Fruit fly (Drosophila melanogaster): ENCODE results near the gene Rich.
A peak's percentile ranks its signal among the peaks of the same experiment; 100 is the strongest.

Gene Rich

dm6 chr3L:22287994-22288766, 25.5 kb upstream of the Rich start, which contains the start of the genes Hem and IleRS (continued):
- TF ChIP-seq cyc (GFP tag; optimal IDR thresholded peaks at IDR 0.05) (peak; percentile 88), CG6854 (GFP tag; optimal IDR thresholded peaks at IDR 0.05) (no peak), eg (GFP tag; IDR thresholded peaks at IDR 0.05) (peak; percentile 95), CG31627 (GFP tag; optimal IDR thresholded peaks at IDR 0.05) (peak; percentile 88), Ets21C (GFP tag; optimal IDR thresholded peaks at IDR 0.05) (peak; percentile 76), CG34406 (GFP tag; optimal IDR thresholded peaks at IDR 0.05) (peak; percentile 93), CG3919 (GFP tag; optimal IDR thresholded peaks at IDR 0.05) (peak; percentile 90), Sox15 (GFP tag; optimal IDR thresholded peaks at IDR 0.05) (peak; percentile 89), dsx (GFP tag; optimal IDR thresholded peaks at IDR 0.05; ENCODE audit: poor library complexity, severe bottlenecking) (peak; percentile 82)

DNA sequence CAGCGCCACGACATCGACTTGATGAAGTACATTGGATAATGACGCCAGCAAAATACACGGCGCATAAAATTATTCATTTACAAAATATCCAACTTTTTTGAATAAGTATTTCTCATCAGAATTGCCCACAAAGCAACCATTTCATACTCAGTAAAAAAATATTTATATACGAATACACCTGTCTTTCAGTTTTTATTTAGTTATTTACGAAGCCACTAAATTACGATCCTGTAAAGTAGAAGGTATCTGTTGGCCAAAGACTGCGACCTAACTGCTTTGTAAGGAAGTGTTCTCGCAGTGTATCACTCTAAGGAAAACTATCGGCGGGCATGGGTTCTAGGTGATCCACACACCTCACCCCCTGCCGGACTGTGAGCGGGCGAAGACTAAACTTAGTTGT, 14.5 kb upstream of the Rich start:
- TF ChIP-seq svp (GFP tag) (peak; percentile 33), Sox15 (GFP tag; optimal IDR thresholded peaks at IDR 0.05) (no peak), CG11294 (GFP tag; IDR thresholded peaks at IDR 0.05) (peak; percentile 39; the same call in 1 of the 2 replicates), CG10631 (GFP tag; optimal IDR thresholded peaks at IDR 0.05) (peak; percentile 54), ss (GFP tag; optimal IDR thresholded peaks at IDR 0.05) (no peak), Hr4 (GFP tag; optimal IDR thresholded peaks at IDR 0.05) (peak; percentile 75), Gug (GFP tag; IDR thresholded peaks at IDR 0.05) (peak; percentile 53; the same call in 1 of the 2 replicates), spab (GFP tag; optimal IDR thresholded peaks at IDR 0.05) (peak; percentile 16), CG6163 (GFP tag; IDR thresholded peaks at IDR 0.05) (peak; percentile 56; the same call in 2 of the 3 replicates), CG15336 (GFP tag; IDR thresholded peaks at IDR 0.05) (peak; percentile 76), CG6792 (GFP tag; optimal IDR thresholded peaks at IDR 0.05) (peak; percentile 10), CG6276 (GFP tag; optimal IDR thresholded peaks at IDR 0.05) (peak; percentile 59), Eip78C (GFP tag) (peak; percentile 82), Lpt (GFP tag; optimal IDR thresholded peaks at IDR 0.05) (peak; percentile 17), topi (GFP tag; optimal IDR thresholded peaks at IDR 0.05) (no peak), achi (GFP tag; optimal IDR thresholded peaks at IDR 0.05) (peak; percentile 42), CG4318 (GFP tag; optimal IDR thresholded peaks at IDR 0.05) (peak; percentile 33), salr (GFP tag; optimal IDR thresholded peaks at IDR 0.05) (peak in 1 of 2 experiments; percentile 49), eg (GFP tag; IDR thresholded peaks at IDR 0.05) (peak; percentile 68; the same call in 1 of the 3 replicates), net (GFP tag; optimal IDR thresholded peaks at IDR 0.05) (peak; percentile 35), Hr39 (GFP tag; optimal IDR thresholded peaks at IDR 0.05) (no peak)

dm6 chr3L:22276614-22277013, 13.9 kb upstream of the Rich start:
- TF ChIP-seq Lpt (GFP tag; optimal IDR thresholded peaks at IDR 0.05) = no peak
- TF ChIP-seq CG8319 (GFP tag; optimal IDR thresholded peaks at IDR 0.05) = no peak
- no peak for TF ChIP-seq dac (GFP tag; optimal IDR thresholded peaks at IDR 0.05)
- TF ChIP-seq CG6276 (GFP tag; optimal IDR thresholded peaks at IDR 0.05) = peak; percentile 37
- no peak for TF ChIP-seq ss (GFP tag; optimal IDR thresholded peaks at IDR 0.05)
- no peak for TF ChIP-seq fd59A (GFP tag; optimal IDR thresholded peaks at IDR 0.05)
- TF ChIP-seq topi (GFP tag; optimal IDR thresholded peaks at IDR 0.05) = no peak
- TF ChIP-seq CG1621 (tag; optimal IDR thresholded peaks at IDR 0.05) = no peak
- TF ChIP-seq acj6 (GFP tag; optimal IDR thresholded peaks at IDR 0.05) = no peak
- no peak for TF ChIP-seq CG4318 (GFP tag; optimal IDR thresholded peaks at IDR 0.05)
- TF ChIP-seq Sox15 (GFP tag; optimal IDR thresholded peaks at IDR 0.05) = no peak
- peak; percentile 24; the same call in 1 of the 3 replicates for TF ChIP-seq CG6163 (GFP tag; IDR thresholded peaks at IDR 0.05)
- TF ChIP-seq pdm3 (GFP tag; optimal IDR thresholded peaks at IDR 0.05) = no peak
- TF ChIP-seq CG8119 (GFP tag; IDR thresholded peaks at IDR 0.05) = peak; percentile 55; the same call in 2 of the 3 replicates
- TF ChIP-seq Sox102F (GFP tag; optimal IDR thresholded peaks at IDR 0.05) = no peak
- no peak for TF ChIP-seq vri (GFP tag; optimal IDR thresholded peaks at IDR 0.05)
- TF ChIP-seq Eip75B (GFP tag; optimal IDR thresholded peaks at IDR 0.05) = no peak
- TF ChIP-seq CG34406 (GFP tag; optimal IDR thresholded peaks at IDR 0.05) = no peak
- TF ChIP-seq eg (GFP tag; IDR thresholded peaks at IDR 0.05) = peak; percentile 81
- no peak for TF ChIP-seq Gug (GFP tag; IDR thresholded peaks at IDR 0.05)
- peak; percentile 7 for TF ChIP-seq svp (GFP tag)
- TF ChIP-seq CG15336 (GFP tag; IDR thresholded peaks at IDR 0.05) = peak; percentile 69

Data from whole organism, prepupa.